Worm (Caenorhabditis elegans) whole organism, L3 larva: ENCODE data around the gene gcn-1.

Source experiments
- R02D3.7 ChIP-seq: fragments of 150-350 bp; optimal IDR thresholded peaks from 2 replicates; lab custom pipeline; 2014; ENCODE audit warnings: missing biosample characterization, missing genetic modification characterization
- ZK546.5 ChIP-seq: sonication (generic microtip); optimal IDR thresholded peaks from 2 replicates; lab custom pipeline; 2017; ENCODE audit warnings: missing biosample characterization, missing genetic modification characterization
- aly-2 ChIP-seq: fragments of 150-350 bp; optimal IDR thresholded peaks from 2 replicates; lab custom pipeline; 2014; ENCODE audit warnings: missing biosample characterization, missing genetic modification characterization
- ama-1 ChIP-seq: fragments of 150-350 bp; optimal IDR thresholded peaks from 2 replicates; lab custom pipeline; 2018
- ceh-28 ChIP-seq: fragments of 150-350 bp; optimal IDR thresholded peaks from 2 replicates; lab custom pipeline; 2014; ENCODE audit warnings: missing biosample characterization, missing genetic modification reagents, missing genetic modification characterization
- ceh-82 ChIP-seq: fragments of 150-350 bp; optimal IDR thresholded peaks from 2 replicates; lab custom pipeline; 2014; ENCODE audit warnings: missing biosample characterization, missing genetic modification characterization
- ceh-9 ChIP-seq: sonication (generic microtip); optimal IDR thresholded peaks from 2 replicates; lab custom pipeline; 2018; ENCODE audit warnings: missing biosample characterization, missing genetic modification characterization
- daf-12 ChIP-seq: fragments of 150-350 bp; optimal IDR thresholded peaks from 2 replicates; lab custom pipeline; 2014; ENCODE audit warnings: missing biosample characterization, missing genetic modification reagents, missing genetic modification characterization
- egl-5 ChIP-seq: fragments of 150-350 bp; optimal IDR thresholded peaks from 2 replicates; lab custom pipeline; 2017; ENCODE audit warnings: missing biosample characterization, missing genetic modification reagents, missing genetic modification characterization, inconsistent platforms
- elt-1 ChIP-seq: fragments of 150-350 bp; optimal IDR thresholded peaks from 2 replicates; lab custom pipeline; 2014; ENCODE audit warnings: missing biosample characterization, missing genetic modification characterization
- elt-2 ChIP-seq: sonication (generic microtip); optimal IDR thresholded peaks from 2 replicates; lab custom pipeline; 2016; ENCODE audit warnings: missing genetic modification reagents, mild to moderate bottlenecking, missing genetic modification characterization, missing compliant biosample characterization
- elt-3 ChIP-seq, 3 experiments: fragments of 150-350 bp in 1 of 3; sonication (generic microtip) in 2 of 3; optimal IDR thresholded peaks; 2 replicates in 2 of 3; 4 replicates in 1 of 3; lab custom pipeline; 2014 to 2017; ENCODE audit warnings: missing biosample characterization in 3 of 3, missing genetic modification characterization in 3 of 3
- fos-1 ChIP-seq: fragments of 150-350 bp; optimal IDR thresholded peaks from 2 replicates; lab custom pipeline; 2014; ENCODE audit warnings: missing biosample characterization, missing genetic modification characterization
- jun-1 ChIP-seq: fragments of 150-350 bp; optimal IDR thresholded peaks from 2 replicates; lab custom pipeline; 2014; ENCODE audit warnings: missing biosample characterization, missing genetic modification reagents, missing genetic modification characterization
- lin-15B ChIP-seq: fragments of 150-350 bp; optimal IDR thresholded peaks from 2 replicates; lab custom pipeline; 2014; ENCODE audit warnings: missing biosample characterization, missing genetic modification characterization
- lin-39 ChIP-seq: fragments of 150-350 bp; optimal IDR thresholded peaks from 2 replicates; lab custom pipeline; 2018; ENCODE audit warnings: missing biosample characterization, missing genetic modification reagents, missing genetic modification characterization
- lsy-12 ChIP-seq: sonication (generic microtip); optimal IDR thresholded peaks from 2 replicates; lab custom pipeline; 2016; ENCODE audit warnings: mild to moderate bottlenecking, missing genetic modification characterization, missing compliant biosample characterization
- mdl-1 ChIP-seq: fragments of 150-350 bp; optimal IDR thresholded peaks from 2 replicates; lab custom pipeline; 2014; ENCODE audit warnings: missing biosample characterization, missing genetic modification characterization
- mml-1 ChIP-seq: fragments of 150-350 bp; sonication (generic microtip); optimal IDR thresholded peaks from 3 replicates; lab custom pipeline; 2014; ENCODE audit warnings: missing biosample characterization, missing genetic modification characterization
- nhr-11 ChIP-seq: fragments of 150-350 bp; optimal IDR thresholded peaks from 2 replicates; lab custom pipeline; 2014; ENCODE audit warnings: missing biosample characterization, missing genetic modification characterization
- nhr-12 ChIP-seq: fragments of 150-350 bp; optimal IDR thresholded peaks from 2 replicates; lab custom pipeline; 2014; ENCODE audit warnings: missing biosample characterization, missing genetic modification characterization
- nhr-23 ChIP-seq: fragments of 150-350 bp; optimal IDR thresholded peaks from 2 replicates; lab custom pipeline; 2014; ENCODE audit warnings: missing biosample characterization, missing genetic modification reagents, missing genetic modification characterization
- nhr-28 ChIP-seq: fragments of 150-350 bp; optimal IDR thresholded peaks from 2 replicates; lab custom pipeline; 2014; ENCODE audit warnings: missing biosample characterization, missing genetic modification characterization
- nhr-67 ChIP-seq: fragments of 150-350 bp; optimal IDR thresholded peaks from 2 replicates; lab custom pipeline; 2014; ENCODE audit warnings: missing biosample characterization, missing genetic modification characterization
- nhr-76 ChIP-seq: fragments of 150-350 bp; sonication (generic microtip); optimal IDR thresholded peaks from 5 replicates; lab custom pipeline; 2014; ENCODE audit warnings: missing biosample characterization, missing genetic modification characterization
- nhr-77 ChIP-seq: fragments of 150-350 bp; optimal IDR thresholded peaks from 2 replicates; lab custom pipeline; 2014; ENCODE audit warnings: missing biosample characterization, missing genetic modification characterization
- pha-4 ChIP-seq: fragments of 150-350 bp; optimal IDR thresholded peaks from 2 replicates; lab custom pipeline; 2014; ENCODE audit warnings: missing biosample characterization, missing genetic modification reagents, missing genetic modification characterization
- pqm-1 ChIP-seq: fragments of 150-350 bp; optimal IDR thresholded peaks from 2 replicates; lab custom pipeline; 2017; ENCODE audit warnings: missing biosample characterization, missing genetic modification characterization, inconsistent platforms
- sea-2 ChIP-seq: fragments of 150-350 bp; sonication (generic microtip); optimal IDR thresholded peaks from 4 replicates; lab custom pipeline; 2014; ENCODE audit warnings: missing biosample characterization, missing genetic modification reagents, missing genetic modification characterization
- skn-1 ChIP-seq: fragments of 150-350 bp; optimal IDR thresholded peaks from 2 replicates; lab custom pipeline; 2014; ENCODE audit warnings: missing biosample characterization, missing genetic modification characterization
- snpc-4 ChIP-seq: fragments of 150-350 bp; optimal IDR thresholded peaks from 2 replicates; lab custom pipeline; 2014; ENCODE audit warnings: missing biosample characterization, missing genetic modification characterization
- tbx-2 ChIP-seq: sonication (generic microtip); optimal IDR thresholded peaks from 2 replicates; lab custom pipeline; 2016; ENCODE audit warnings: mild to moderate bottlenecking, missing genetic modification characterization, missing compliant biosample characterization
- unc-39 ChIP-seq: sonication (generic microtip); optimal IDR thresholded peaks from 4 replicates; lab custom pipeline; 2017; ENCODE audit warnings: missing biosample characterization, missing genetic modification characterization
- ztf-11 ChIP-seq: fragments of 150-350 bp; optimal IDR thresholded peaks from 2 replicates; lab custom pipeline; 2014; ENCODE audit warnings: missing biosample characterization, missing genetic modification characterization

gcn-1 gene

ce11 chrIII:2210601-2211000, 58.9 kb downstream of the gcn-1 start:
- TF ChIP-seq ztf-11 (no peak), ZK546.5 (tag; lab: Kevin White, UChicago) (no peak), sea-2 (GFP tag; lab: Kevin White, UChicago) (no peak)

ce11 chrIII:2211120-2211519, 59.4 kb downstream of the gcn-1 start, which contains the start of gene C39B5.14:
C39B5.14 (plus strand) TSS chrIII:2211420.
- TF ChIP-seq elt-2 (tag; lab: Kevin White, UChicago) (peak; percentile 56), nhr-28 (tag; lab: Kevin White, UChicago) (no peak)

ce11 chrIII:2212343-2212742, 60.6 kb downstream of the gcn-1 start:
- TF ChIP-seq skn-1 (tag; lab: Kevin White, UChicago): no peak
- TF ChIP-seq nhr-76 (tag; lab: Kevin White, UChicago): no peak
- TF ChIP-seq tbx-2 (tag; lab: Kevin White, UChicago): no peak
- peak; percentile 23 for TF ChIP-seq pqm-1 (tag; lab: Kevin White, UChicago)
- no peak for TF ChIP-seq lin-15B (tag; lab: Kevin White, UChicago)
- peak; percentile 70 for TF ChIP-seq elt-2 (tag; lab: Kevin White, UChicago)
- TF ChIP-seq nhr-11 (tag; lab: Kevin White, UChicago): no peak
- TF ChIP-seq nhr-77 (tag; lab: Kevin White, UChicago): no peak
- TF ChIP-seq nhr-28 (tag; lab: Kevin White, UChicago): no peak
- no peak for TF ChIP-seq lin-39

ce11 chrIII:2219408-2219807, 67.7 kb downstream of the gcn-1 start, which contains the start of gene fbxa-12:
fbxa-12 (plus strand) TSS chrIII:2219708.
- TF ChIP-seq tbx-2 (tag; lab: Kevin White, UChicago) (no peak), nhr-76 (tag; lab: Kevin White, UChicago) (no peak), R02D3.7 (tag; lab: Kevin White, UChicago) (no peak), ceh-82 (tag; lab: Kevin White, UChicago) (no peak), skn-1 (tag; lab: Kevin White, UChicago) (no peak), pha-4 (tag; lab: Kevin White, UChicago) (no peak), ZK546.5 (tag; lab: Kevin White, UChicago) (no peak)

ce11 chrIII:2223932-2224331, 72.2 kb downstream of the gcn-1 start, which contains the start of gene srd-65:
srd-65 (minus strand) TSS chrIII:2224032.
- TF ChIP-seq pqm-1 (tag; lab: Kevin White, UChicago): no peak
- TF ChIP-seq lsy-12 (tag; lab: Kevin White, UChicago): no peak
- TF ChIP-seq nhr-12: no peak
- no peak for TF ChIP-seq ceh-9
- TF ChIP-seq ceh-28 (tag; lab: Kevin White, UChicago): no peak
- no peak for TF ChIP-seq unc-39 (tag; lab: Kevin White, UChicago)

- TF ChIP-seq ceh-82 (tag; lab: Kevin White, UChicago) (no peak), mdl-1 (tag; lab: Kevin White, UChicago) (no peak), elt-1 (tag; lab: Kevin White, UChicago) (no peak), snpc-4 (tag; lab: Kevin White, UChicago) (no peak), ama-1 (no peak), fos-1 (tag; lab: Kevin White, UChicago) (no peak), egl-5 (tag; lab: Kevin White, UChicago) (no peak), ceh-9 (no peak), ceh-28 (tag; lab: Kevin White, UChicago) (no peak), nhr-23 (tag; lab: Kevin White, UChicago) (no peak), nhr-28 (tag; lab: Kevin White, UChicago) (no peak)
- TF ChIP-seq, all 47 proteins: peak for 0
Measured at ce11 chrIII:2224478-2224877, 72.7 kb downstream of the gcn-1 start, which contains the start of gene fbxa-38. fbxa-38 (plus strand) TSS chrIII:2224672.

- TF ChIP-seq nhr-67 (no peak), aly-2 (tag; lab: Kevin White, UChicago) (no peak), jun-1 (tag; lab: Kevin White, UChicago) (no peak), elt-3 (tag; optimal IDR thresholded peaks at IDR 0.05; lab: Kevin White, UChicago) (no peak), unc-39 (tag; lab: Kevin White, UChicago) (no peak), nhr-77 (tag; lab: Kevin White, UChicago) (no peak), R02D3.7 (tag; lab: Kevin White, UChicago) (no peak), skn-1 (tag; lab: Kevin White, UChicago) (no peak), daf-12 (tag; lab: Kevin White, UChicago) (no peak), mml-1 (no peak)
Measured at ce11 chrIII:2227407-2227806, 75.7 kb downstream of the gcn-1 start, which contains the start of gene fbxa-62. fbxa-62 (plus strand) TSS chrIII:2227707.
